Worm (Caenorhabditis elegans) whole organism, young adult: ENCODE results near the gene prp-9.

ENCODE experiments used
- B0019.2 ChIP-seq: fragments of 200-800 bp; sonication (Bioruptor generic); conservative IDR thresholded peaks from 2 replicates; pipeline ENCODE4 v1.3.6; 2022; ENCODE audit warnings: missing genetic modification reagents, missing genetic modification characterization, missing compliant biosample characterization
- B0035.1 ChIP-seq: sonication (generic microtip); optimal IDR thresholded peaks from 2 replicates; lab custom pipeline; 2016; ENCODE audit warnings: missing genetic modification characterization, mild to moderate bottlenecking, missing compliant biosample characterization, missing genotype, missing genetic modification reagents
- B0336.3 ChIP-seq: fragments of 200-800 bp; sonication (Bioruptor generic); IDR thresholded peaks from 2 replicates; pipeline ENCODE4 v1.3.6; 2022; ENCODE audit warnings: missing genetic modification characterization, missing compliant biosample characterization
- F10E7.11 ChIP-seq: sonication (generic microtip); optimal IDR thresholded peaks from 2 replicates; lab custom pipeline; 2017; ENCODE audit warnings: mild to moderate bottlenecking, missing genetic modification characterization, moderate library complexity, missing compliant biosample characterization
- F23B12.7 ChIP-seq: sonication (generic microtip); optimal IDR thresholded peaks from 2 replicates; lab custom pipeline; 2017; ENCODE audit warnings: missing genetic modification characterization, mild to moderate bottlenecking, missing compliant biosample characterization, antibody characterized with exemption, moderate library complexity; ENCODE audit not compliant: insufficient read depth
- F37B4.10 ChIP-seq: fragments of 200-800 bp; sonication (Bioruptor generic); IDR thresholded peaks from 2 replicates; pipeline ENCODE4 v1.3.6; 2022; ENCODE audit warnings: missing genetic modification characterization, missing compliant biosample characterization
- F39B2.1 ChIP-seq: fragments of 200-800 bp; sonication (Bioruptor generic); IDR thresholded peaks from 2 replicates; pipeline ENCODE4 v1.3.6; 2022; ENCODE audit warnings: missing genetic modification reagents, missing genetic modification characterization, missing compliant biosample characterization
- F55B11.4 ChIP-seq: sonication (generic microtip); optimal IDR thresholded peaks from 2 replicates; lab custom pipeline; 2016; ENCODE audit warnings: missing compliant biosample characterization, missing genetic modification characterization, borderline replicate concordance; ENCODE audit not compliant: insufficient read depth
- F57A8.1 ChIP-seq: fragments of 200-800 bp; sonication (Bioruptor generic); optimal IDR thresholded peaks from 2 replicates; lab custom pipeline; 2018; ENCODE audit warnings: mild to moderate bottlenecking, missing genetic modification characterization, moderate library complexity, missing compliant biosample characterization
- T07F8.4 ChIP-seq: sonication (generic microtip); optimal IDR thresholded peaks from 2 replicates; lab custom pipeline; 2016; ENCODE audit warnings: mild to moderate bottlenecking, missing genetic modification characterization, moderate library complexity, missing compliant biosample characterization
- T26A5.8 ChIP-seq: sonication (generic microtip); optimal IDR thresholded peaks from 2 replicates; lab custom pipeline; 2016; ENCODE audit warnings: missing genetic modification characterization, missing compliant biosample characterization
- Y95B8A.8 ChIP-seq: fragments of 200-800 bp; sonication (Bioruptor generic); IDR thresholded peaks from 2 replicates; pipeline ENCODE4 v1.3.6; 2022; ENCODE audit warnings: missing genetic modification reagents, missing genetic modification characterization, missing compliant biosample characterization
- ZK185.1 ChIP-seq: sonication (generic microtip); optimal IDR thresholded peaks from 2 replicates; lab custom pipeline; 2016; ENCODE audit warnings: mild to moderate bottlenecking, missing genetic modification characterization, missing compliant biosample characterization; ENCODE audit not compliant: poor library complexity, severe bottlenecking
- aptf-2 ChIP-seq: fragments of 200-800 bp; sonication (Bioruptor generic); conservative IDR thresholded peaks from 2 replicates; pipeline ENCODE4 v1.3.6; 2022; ENCODE audit warnings: missing genetic modification reagents, missing genetic modification characterization, missing compliant biosample characterization
- aptf-3 ChIP-seq: fragments of 200-800 bp; sonication (Bioruptor generic); IDR thresholded peaks from 2 replicates; pipeline ENCODE4 v1.3.6; 2022; ENCODE audit warnings: missing genetic modification characterization, missing compliant biosample characterization
- attf-5 ChIP-seq: fragments of 200-800 bp; sonication (Bioruptor generic); optimal IDR thresholded peaks from 2 replicates; lab custom pipeline; 2018; ENCODE audit warnings: mild to moderate bottlenecking, missing genetic modification characterization, missing compliant biosample characterization
- ceh-79 ChIP-seq: sonication (generic microtip); optimal IDR thresholded peaks from 2 replicates; lab custom pipeline; 2017; ENCODE audit warnings: mild to moderate bottlenecking, missing genetic modification characterization, missing compliant biosample characterization
- chd-7 ChIP-seq: sonication (generic microtip); optimal IDR thresholded peaks from 2 replicates; lab custom pipeline; 2016; ENCODE audit warnings: mild to moderate bottlenecking, missing genetic modification characterization, moderate library complexity, missing compliant biosample characterization
- efl-1 ChIP-seq: fragments of 150-350 bp; optimal IDR thresholded peaks from 2 replicates; lab custom pipeline; 2014; ENCODE audit warnings: missing biosample characterization, missing genetic modification reagents, missing genetic modification characterization
- fkh-3 ChIP-seq: sonication (generic microtip); optimal IDR thresholded peaks from 2 replicates; lab custom pipeline; 2016; ENCODE audit warnings: mild to moderate bottlenecking, missing genetic modification characterization, missing compliant biosample characterization
- him-1 ChIP-seq: sonication (generic microtip); optimal IDR thresholded peaks from 2 replicates; lab custom pipeline; 2016; ENCODE audit warnings: missing genotype, missing genetic modification reagents, missing genetic modification characterization, missing compliant biosample characterization
- hsf-1 ChIP-seq: fragments of 200-800 bp; sonication (Bioruptor generic); IDR thresholded peaks from 2 replicates; pipeline ENCODE4 v1.3.6; 2022; ENCODE audit warnings: missing genetic modification reagents, missing genetic modification characterization, missing compliant biosample characterization
- lag-1 ChIP-seq: fragments of 200-800 bp; sonication (Bioruptor generic); IDR thresholded peaks from 2 replicates; pipeline ENCODE4 v1.3.6; 2022; ENCODE audit warnings: missing genetic modification reagents, missing genetic modification characterization, missing compliant biosample characterization
- lin-40 ChIP-seq: sonication (generic microtip); optimal IDR thresholded peaks from 2 replicates; lab custom pipeline; 2016; ENCODE audit warnings: missing genetic modification characterization, mild to moderate bottlenecking, missing compliant biosample characterization, missing genotype, missing genetic modification reagents
- lir-1 ChIP-seq: fragments of 200-800 bp; sonication (Bioruptor generic); conservative IDR thresholded peaks from 2 replicates; pipeline ENCODE4 v1.3.6; 2022; ENCODE audit warnings: missing genetic modification reagents, missing genetic modification characterization, missing compliant biosample characterization
- lsl-1 ChIP-seq: fragments of 200-800 bp; sonication (Bioruptor generic); optimal IDR thresholded peaks from 2 replicates; lab custom pipeline; 2018; ENCODE audit warnings: mild to moderate bottlenecking, missing genetic modification characterization, moderate library complexity, missing compliant biosample characterization
- madf-10 ChIP-seq: sonication (generic microtip); optimal IDR thresholded peaks from 2 replicates; lab custom pipeline; 2016; ENCODE audit warnings: mild to moderate bottlenecking, missing genetic modification characterization, missing compliant biosample characterization
- madf-3 ChIP-seq: fragments of 200-800 bp; sonication (Bioruptor generic); IDR thresholded peaks from 2 replicates; pipeline ENCODE4 v1.3.6; 2022; ENCODE audit warnings: missing genetic modification reagents, missing genetic modification characterization, missing compliant biosample characterization
- mes-4 ChIP-seq: sonication (generic microtip); optimal IDR thresholded peaks from 2 replicates; lab custom pipeline; 2016; ENCODE audit warnings: missing genotype, missing genetic modification characterization, missing compliant biosample characterization
- nhr-120 ChIP-seq: fragments of 200-800 bp; sonication (Bioruptor generic); IDR thresholded peaks from 2 replicates; pipeline ENCODE4 v1.3.6; 2022; ENCODE audit warnings: missing genetic modification characterization, missing compliant biosample characterization
- pbrm-1 ChIP-seq: fragments of 200-800 bp; sonication (Bioruptor generic); IDR thresholded peaks from 2 replicates; pipeline ENCODE4 v1.3.6; 2022; ENCODE audit warnings: missing genetic modification reagents, missing genetic modification characterization, missing compliant biosample characterization
- rcor-1 ChIP-seq: fragments of 200-800 bp; sonication (Bioruptor generic); IDR thresholded peaks from 2 replicates; pipeline ENCODE4 v1.3.6; 2022; ENCODE audit warnings: missing genetic modification reagents, missing genetic modification characterization, missing compliant biosample characterization
- rec-8 ChIP-seq, 2 experiments: sonication (generic microtip); optimal IDR thresholded peaks; 2 replicates each; lab custom pipeline; 2016; ENCODE audit warnings: mild to moderate bottlenecking in 2 of 2, missing genetic modification characterization in 2 of 2, missing genetic modification reagents in 2 of 2, missing genotype in 2 of 2, missing biosample characterization in 1 of 2, missing compliant biosample characterization in 1 of 2, moderate library complexity in 1 of 2
- rpc-1 ChIP-seq, 2 experiments: fragments of 150-350 bp in 1 of 2; sonication (generic microtip) in 1 of 2; optimal IDR thresholded peaks; 2 replicates each; lab custom pipeline; 2014 to 2018; ENCODE audit warnings: missing biosample characterization in 1 of 2, missing genetic modification characterization in 1 of 2, missing genetic modification reagents in 1 of 2, missing genotype in 1 of 2
- snpc-1.1 ChIP-seq: sonication (generic microtip); optimal IDR thresholded peaks from 2 replicates; lab custom pipeline; 2017; ENCODE audit warnings: missing genetic modification characterization, mild to moderate bottlenecking, missing compliant biosample characterization, antibody characterized with exemption, moderate library complexity, missing genotype, missing genetic modification reagents; ENCODE audit not compliant: insufficient read depth
- snpc-3.4 ChIP-seq: sonication (generic microtip); optimal IDR thresholded peaks from 2 replicates; lab custom pipeline; 2017; ENCODE audit warnings: missing genetic modification characterization, mild to moderate bottlenecking, missing compliant biosample characterization, antibody characterized with exemption, moderate library complexity, missing genotype, missing genetic modification reagents
- snpc-4 ChIP-seq, 5 experiments: fragments of 150-350 bp in 1 of 5; sonication (generic microtip) in 4 of 5; optimal IDR thresholded peaks; 2 replicates each; lab custom pipeline; 2014 to 2018; ENCODE audit warnings: missing genetic modification characterization in 5 of 5, missing biosample characterization in 3 of 5, antibody characterized with exemption in 2 of 5, mild to moderate bottlenecking in 2 of 5, missing compliant biosample characterization in 2 of 5, missing genotype in 2 of 5, moderate library complexity in 2 of 5, missing genetic modification reagents in 1 of 5
- somi-1 ChIP-seq: fragments of 200-800 bp; sonication (Bioruptor generic); optimal IDR thresholded peaks from 2 replicates; lab custom pipeline; 2018; ENCODE audit warnings: mild to moderate bottlenecking, missing genetic modification characterization, missing compliant biosample characterization
- sptf-2 ChIP-seq: fragments of 200-800 bp; sonication (Bioruptor generic); optimal IDR thresholded peaks from 2 replicates; lab custom pipeline; 2018; ENCODE audit warnings: mild to moderate bottlenecking, missing genetic modification characterization, missing compliant biosample characterization
- tbp1 ChIP-seq: fragments of 200-800 bp; sonication (Bioruptor generic); optimal IDR thresholded peaks from 2 replicates; lab custom pipeline; 2018; ENCODE audit warnings: mild to moderate bottlenecking, missing genetic modification characterization, missing compliant biosample characterization
- tbx-9 ChIP-seq: sonication (generic microtip); optimal IDR thresholded peaks from 2 replicates; lab custom pipeline; 2016; ENCODE audit warnings: borderline replicate concordance, missing genetic modification characterization, inconsistent platforms, missing compliant biosample characterization
- unc-62 ChIP-seq: fragments of 150-350 bp; optimal IDR thresholded peaks from 2 replicates; lab custom pipeline; 2014; ENCODE audit warnings: missing biosample characterization, missing genetic modification reagents, missing genetic modification characterization
- zfh-2 ChIP-seq: fragments of 200-800 bp; sonication (Bioruptor generic); conservative IDR thresholded peaks from 2 replicates; pipeline ENCODE4 v1.3.6; 2022; ENCODE audit warnings: missing genetic modification reagents, missing genetic modification characterization, missing compliant biosample characterization
- ztf-18 ChIP-seq: sonication (generic microtip); optimal IDR thresholded peaks from 2 replicates; lab custom pipeline; 2016; ENCODE audit warnings: missing genotype, mild to moderate bottlenecking, missing genetic modification characterization, missing compliant biosample characterization
- ztf-22 ChIP-seq: fragments of 200-800 bp; sonication (Bioruptor generic); optimal IDR thresholded peaks from 2 replicates; lab custom pipeline; 2018; ENCODE audit warnings: mild to moderate bottlenecking, missing genetic modification characterization, moderate library complexity, missing compliant biosample characterization
- ztf-3 ChIP-seq: fragments of 200-800 bp; sonication (Bioruptor generic); optimal IDR thresholded peaks from 2 replicates; lab custom pipeline; 2018; ENCODE audit warnings: mild to moderate bottlenecking, missing genetic modification characterization, missing compliant biosample characterization

Gene prp-9

DNA sequence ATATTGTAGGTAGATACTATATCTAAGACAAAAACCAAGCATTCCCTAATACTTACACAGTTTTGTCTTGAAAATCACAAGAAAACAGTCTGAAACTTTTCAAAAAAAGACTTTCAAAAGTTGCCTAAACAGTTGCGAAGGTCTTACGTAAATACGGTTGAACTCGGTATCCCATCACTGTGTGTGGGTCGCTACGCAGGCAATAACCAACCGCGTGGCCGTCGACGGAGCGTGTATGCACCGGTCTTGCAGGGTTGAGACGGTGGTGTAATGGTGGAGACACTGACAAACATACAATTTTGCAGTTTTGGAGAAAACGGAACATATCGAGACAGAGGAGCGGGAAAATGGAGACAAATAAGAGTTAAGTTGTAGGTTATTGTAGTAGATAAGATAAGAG is 36.0 kb upstream of the prp-9 start, which contains the start of gene iff-2:
TSS of gene iff-2 (minus strand) at position 141 of the 400 bp plus-strand sequence.
- TF ChIP-seq tbx-9 (tag; lab: Kevin White, UChicago) = no peak
- peak; percentile 80; the same call in 1 of the 2 replicates for TF ChIP-seq nhr-120 (GFP tag; lab: Robert Waterston, UW)
- peak; percentile 97 for TF ChIP-seq B0336.3 (GFP tag; lab: Robert Waterston, UW)
- peak; percentile 95 for TF ChIP-seq zfh-2 (GFP tag; lab: Robert Waterston, UW)
- peak; percentile 6 for TF ChIP-seq rpc-1 (optimal IDR thresholded peaks at IDR 0.05; lab: Kevin White, UChicago)
- no peak for TF ChIP-seq rpc-1 (tag; optimal IDR thresholded peaks at IDR 0.05; lab: Kevin White, UChicago)
- TF ChIP-seq snpc-1.1 (tag; lab: Kevin White, UChicago) = peak; percentile 14
- peak; percentile 98 for TF ChIP-seq pbrm-1
- TF ChIP-seq madf-10 (tag; lab: Kevin White, UChicago) = peak; percentile 95
- TF ChIP-seq somi-1 (GFP tag; lab: Kevin White, UChicago) = peak; percentile 93
- TF ChIP-seq snpc-3.4 (tag; lab: Kevin White, UChicago) = peak; percentile 18
- peak; percentile 100 for TF ChIP-seq attf-5 (GFP tag; lab: Kevin White, UChicago)
- peak; percentile 16 for TF ChIP-seq F57A8.1 (GFP tag; lab: Kevin White, UChicago)
- TF ChIP-seq efl-1 = peak; percentile 56
- TF ChIP-seq T26A5.8 = no peak
- peak; percentile 93 for TF ChIP-seq ztf-3
- peak; percentile 95 for TF ChIP-seq F23B12.7 (tag; lab: Kevin White, UChicago)
- TF ChIP-seq Y95B8A.8 (GFP tag; lab: Robert Waterston, UW) = peak; percentile 92
- peak; percentile 45; the same call in 1 of the 2 replicates for TF ChIP-seq aptf-2 (GFP tag; lab: Robert Waterston, UW)
- TF ChIP-seq lsl-1 (GFP tag; lab: Kevin White, UChicago) = no peak
- TF ChIP-seq rcor-1 (GFP tag; lab: Robert Waterston, UW) = peak; percentile 92
- no peak for TF ChIP-seq mes-4
- TF ChIP-seq F10E7.11 (tag; lab: Kevin White, UChicago) = peak; percentile 23
- no peak for TF ChIP-seq him-1 (tag; lab: Kevin White, UChicago)
- TF ChIP-seq B0035.1 (tag; lab: Kevin White, UChicago) = peak; percentile 78
- peak; percentile 97; the same call in 1 of the 2 replicates for TF ChIP-seq madf-3 (GFP tag; lab: Robert Waterston, UW)
- TF ChIP-seq fkh-3 (tag; lab: Kevin White, UChicago) = no peak
- peak; percentile 94 for TF ChIP-seq chd-7
- TF ChIP-seq ceh-79 (tag; lab: Kevin White, UChicago) = no peak
- TF ChIP-seq F37B4.10 (GFP tag; lab: Robert Waterston, UW) = 0 out of 2 replicates have a peak, but pooled peaks have one; percentile 74
- no peak for TF ChIP-seq rec-8 (tag; optimal IDR thresholded peaks at IDR 0.05; lab: Kevin White, UChicago)
- TF ChIP-seq lin-40 (tag; lab: Kevin White, UChicago) = peak; percentile 98
- TF ChIP-seq B0019.2 (GFP tag; lab: Robert Waterston, UW) = no peak
- TF ChIP-seq unc-62 = peak; percentile 87
- peak; percentile 95 for TF ChIP-seq ZK185.1 (tag; lab: Kevin White, UChicago)
- TF ChIP-seq lir-1 (GFP tag; lab: Robert Waterston, UW) = peak; percentile 97
- TF ChIP-seq aptf-3 (GFP tag; lab: Robert Waterston, UW) = no peak
- TF ChIP-seq ztf-22 (GFP tag; lab: Kevin White, UChicago) = peak; percentile 95
- peak; percentile 29; the same call in 1 of the 2 replicates for TF ChIP-seq lag-1
- 0 out of 2 replicates have a peak, but pooled peaks have one; percentile 53 for TF ChIP-seq hsf-1 (GFP tag; lab: Robert Waterston, UW)
- TF ChIP-seq tbp1 = peak; percentile 78
- peak; percentile 84 for TF ChIP-seq ztf-18 (tag; lab: Kevin White, UChicago)
- TF ChIP-seq F39B2.1 (GFP tag; lab: Robert Waterston, UW) = no peak
- TF ChIP-seq F55B11.4 (tag; lab: Kevin White, UChicago) = no peak
- no peak for TF ChIP-seq snpc-4 (GFP tag; optimal IDR thresholded peaks at IDR 0.05; lab: Kevin White, UChicago)
- TF ChIP-seq snpc-4 (tag; optimal IDR thresholded peaks at IDR 0.05; lab: Kevin White, UChicago) = peak in 3 of 4 experiments; percentile 84 to 89 (median 89)
- TF ChIP-seq sptf-2 (GFP tag; lab: Kevin White, UChicago) = no peak
- peak; percentile 65 for TF ChIP-seq T07F8.4 (tag; lab: Kevin White, UChicago)
